Worm (Caenorhabditis elegans): ENCODE results near the gene acdh-11.

ce11 chrIII:10523025-10523424 is 43.0 kb upstream of the acdh-11 start:
- TF ChIP-seq nfya-1 (tag; optimal IDR thresholded peaks at IDR 0.05; ENCODE audit: insufficient read depth) (no peak), pha-4 (tag; optimal IDR thresholded peaks at IDR 0.05) (no peak), nhr-25 (tag; optimal IDR thresholded peaks at IDR 0.05) (no peak)
